Worm (Caenorhabditis elegans) whole organism, midembryonic: ENCODE results near the gene glp-1.

Experiments used
- T22C8.4 ChIP-seq: fragments of 200-800 bp; sonication (Bioruptor generic); IDR thresholded peaks from 2 replicates; pipeline ENCODE4 v1.3.6; 2022; ENCODE audit warnings: missing genetic modification characterization, missing compliant biosample characterization
- cog-1 ChIP-seq: sonication (generic microtip); optimal IDR thresholded peaks from 2 replicates; lab custom pipeline; 2016; ENCODE audit warnings: missing genetic modification characterization, missing compliant biosample characterization
- flt-1 ChIP-seq: fragments of 200-800 bp; sonication (Bioruptor generic); IDR thresholded peaks from 2 replicates; pipeline ENCODE4 v1.3.6; 2022; ENCODE audit warnings: missing genetic modification characterization, missing compliant biosample characterization
- klf-2 ChIP-seq: fragments of 200-800 bp; sonication (Bioruptor generic); conservative IDR thresholded peaks from 2 replicates; pipeline ENCODE4 v1.3.6; 2022; ENCODE audit warnings: missing genetic modification reagents, missing genetic modification characterization, missing compliant biosample characterization
- med-1 ChIP-seq: sonication (generic microtip); optimal IDR thresholded peaks from 2 replicates; lab custom pipeline; 2017; ENCODE audit warnings: missing genetic modification characterization, mild to moderate bottlenecking, missing compliant biosample characterization, antibody characterized with exemption, missing genetic modification reagents; ENCODE audit not compliant: insufficient read depth
- ref-1 ChIP-seq: fragments of 200-800 bp; sonication (Bioruptor generic); conservative IDR thresholded peaks from 2 replicates; pipeline ENCODE4 v1.3.6; 2022; ENCODE audit warnings: missing genetic modification reagents, missing genetic modification characterization, missing compliant biosample characterization
- tab-1 ChIP-seq: fragments of 200-800 bp; sonication (Bioruptor generic); IDR thresholded peaks from 2 replicates; pipeline ENCODE4 v1.3.6; 2022; ENCODE audit warnings: missing genetic modification characterization, missing compliant biosample characterization
- ztf-23 ChIP-seq: fragments of 200-800 bp; sonication (Bioruptor generic); IDR thresholded peaks from 2 replicates; pipeline ENCODE4 v1.3.6; 2022; ENCODE audit warnings: missing genetic modification reagents, missing genetic modification characterization, missing compliant biosample characterization
- ztf-29 ChIP-seq: fragments of 200-800 bp; sonication (Bioruptor generic); IDR thresholded peaks from 2 replicates; pipeline ENCODE4 v1.3.6; 2022; ENCODE audit warnings: missing genetic modification reagents, missing genetic modification characterization, missing compliant biosample characterization

glp-1 gene

DNA sequence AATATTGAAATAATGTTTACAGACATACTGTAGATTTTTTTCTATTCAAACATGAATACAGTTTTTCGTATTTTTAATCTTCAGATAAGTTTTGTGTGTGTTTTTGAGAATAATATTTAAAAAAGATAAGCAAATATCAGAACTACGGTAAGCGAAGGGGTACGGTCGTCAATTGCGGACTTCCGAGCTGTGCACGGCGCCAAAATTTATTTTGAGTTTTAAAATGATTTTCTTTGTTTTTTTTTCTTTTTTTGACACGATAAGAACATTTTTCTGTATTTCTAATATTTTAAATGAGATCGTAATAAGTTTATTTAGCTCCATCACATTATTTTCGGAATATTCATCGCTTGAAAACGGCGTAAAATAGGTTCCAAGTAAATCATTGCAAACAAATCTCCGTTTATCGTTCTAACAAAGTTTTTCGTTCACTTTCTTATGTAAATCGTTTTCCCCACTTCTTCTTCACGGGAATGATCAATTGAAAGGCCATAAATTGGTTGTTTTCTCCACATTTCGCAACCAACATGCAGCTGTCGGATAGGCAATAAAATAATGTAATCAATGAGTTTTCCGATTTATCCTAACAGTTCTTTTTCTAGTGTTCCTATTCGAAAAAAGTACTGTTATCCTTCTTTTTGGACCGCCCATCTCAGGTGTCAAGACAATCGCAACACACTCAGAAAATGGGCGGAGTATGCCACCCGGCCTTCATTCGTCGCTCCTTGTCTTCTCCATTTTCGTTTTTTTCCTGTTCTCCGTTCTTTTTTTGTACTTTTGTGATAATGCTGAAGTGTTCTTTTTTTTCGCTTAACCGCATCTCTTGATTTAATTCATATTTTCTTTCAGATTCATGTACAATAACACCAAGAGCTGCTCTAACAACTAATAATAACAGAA, at the start of gene glp-1:
Gene glp-1 (plus strand): TSS at position 850 of the 900 bp plus-strand sequence.
- no peak for TF ChIP-seq cog-1 (tag; lab: Kevin White, UChicago)
- no peak for TF ChIP-seq ztf-23
- no peak for TF ChIP-seq T22C8.4 (GFP tag; lab: Robert Waterston, UW)
- no peak for TF ChIP-seq ztf-29
- no peak for TF ChIP-seq ref-1
- no peak for TF ChIP-seq klf-2 (GFP tag; lab: Robert Waterston, UW)
- TF ChIP-seq med-1 (GFP tag; lab: Kevin White, UChicago) = no peak
- TF ChIP-seq flt-1 (GFP tag; lab: Robert Waterston, UW) = no peak
- no peak for TF ChIP-seq tab-1 (GFP tag; lab: Robert Waterston, UW)

- TF ChIP-seq ref-1 = no peak
- TF ChIP-seq flt-1 (GFP tag; lab: Robert Waterston, UW) = no peak
- no peak for TF ChIP-seq med-1 (GFP tag; lab: Kevin White, UChicago)
- no peak for TF ChIP-seq klf-2 (GFP tag; lab: Robert Waterston, UW)
- no peak for TF ChIP-seq ztf-23
- no peak for TF ChIP-seq tab-1 (GFP tag; lab: Robert Waterston, UW)
- TF ChIP-seq cog-1 (tag; lab: Kevin White, UChicago) = no peak
- TF ChIP-seq ztf-29 = no peak
- TF ChIP-seq T22C8.4 (GFP tag; lab: Robert Waterston, UW) = no peak
These were observed 48.8 kb upstream of the glp-1 start, which contains the start of gene nac-2 for ce11 chrIII:9043200-9043599. TSS of gene nac-2 (minus strand) at chrIII:9043300.

ce11 chrIII:9045838-9046237, 46.2 kb upstream of the glp-1 start, which contains the start of gene R107.2:
TSS of gene R107.2 (minus strand) at chrIII:9045938.
- TF ChIP-seq klf-2 (GFP tag; lab: Robert Waterston, UW) (no peak), tab-1 (GFP tag; lab: Robert Waterston, UW) (no peak), flt-1 (GFP tag; lab: Robert Waterston, UW) (no peak), med-1 (GFP tag; lab: Kevin White, UChicago) (no peak), cog-1 (tag; lab: Kevin White, UChicago) (no peak), ztf-29 (no peak), ztf-23 (no peak), ref-1 (no peak), T22C8.4 (GFP tag; lab: Robert Waterston, UW) (no peak)

DNA sequence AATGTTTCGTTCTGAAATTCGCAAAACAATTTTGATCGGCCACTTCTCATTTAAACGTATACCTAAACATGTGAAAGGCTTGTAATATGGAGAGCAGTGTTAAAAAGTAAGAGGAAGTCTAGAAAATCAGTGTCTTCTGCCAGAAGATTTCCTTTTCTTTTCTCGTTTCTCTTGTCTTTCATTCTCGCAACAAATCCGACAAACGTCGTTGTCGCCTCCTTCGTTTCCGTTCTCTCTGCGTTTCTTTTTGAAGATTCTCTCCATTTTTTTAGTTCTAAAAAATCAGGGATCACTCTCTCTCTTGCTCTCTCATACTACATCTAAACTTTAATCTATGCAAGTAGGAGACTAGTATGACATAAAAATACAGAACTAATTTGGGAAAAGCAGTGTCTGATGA, 44.8 kb upstream of the glp-1 start:
- no peak for TF ChIP-seq tab-1 (GFP tag; lab: Robert Waterston, UW)
- no peak for TF ChIP-seq flt-1 (GFP tag; lab: Robert Waterston, UW)

DNA sequence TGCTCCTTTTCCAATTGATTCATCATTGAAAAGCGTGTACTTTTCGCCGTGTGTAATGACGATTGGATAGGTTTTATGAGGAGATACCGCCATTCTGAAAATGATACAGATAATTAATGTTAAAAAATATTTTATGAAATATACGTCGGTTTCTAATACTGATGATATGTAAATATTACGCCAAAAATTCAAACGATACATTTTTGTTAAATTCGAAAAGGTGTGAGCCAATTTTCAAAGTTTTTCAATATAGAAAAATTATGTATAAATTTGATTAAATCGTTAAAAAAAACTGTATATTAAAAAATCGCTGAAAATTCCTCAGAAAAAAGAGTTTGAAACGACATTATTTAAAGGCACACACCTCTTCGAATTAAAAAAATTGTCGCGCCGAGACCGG, 41.4 kb upstream of the glp-1 start, which contains the start of gene ikke-1:
Gene ikke-1 (minus strand): TSS at position 101 of the 400 bp plus-strand sequence.
- TF ChIP-seq med-1 (GFP tag; lab: Kevin White, UChicago) (no peak), tab-1 (GFP tag; lab: Robert Waterston, UW) (no peak), flt-1 (GFP tag; lab: Robert Waterston, UW) (no peak), ref-1 (no peak), klf-2 (GFP tag; lab: Robert Waterston, UW) (no peak), ztf-23 (no peak), cog-1 (tag; lab: Kevin White, UChicago) (no peak), T22C8.4 (GFP tag; lab: Robert Waterston, UW) (no peak), ztf-29 (no peak)

- no peak for TF ChIP-seq med-1 (GFP tag; lab: Kevin White, UChicago)
- TF ChIP-seq cog-1 (tag; lab: Kevin White, UChicago) = no peak
- no peak for TF ChIP-seq tab-1 (GFP tag; lab: Robert Waterston, UW)
- TF ChIP-seq ref-1 = no peak
- TF ChIP-seq ztf-29 = no peak
- TF ChIP-seq flt-1 (GFP tag; lab: Robert Waterston, UW) = no peak
- no peak for TF ChIP-seq klf-2 (GFP tag; lab: Robert Waterston, UW)
- no peak for TF ChIP-seq T22C8.4 (GFP tag; lab: Robert Waterston, UW)
- no peak for TF ChIP-seq ztf-23
These were observed 40.9 kb upstream of the glp-1 start for ce11 chrIII:9051119-9051597.

DNA sequence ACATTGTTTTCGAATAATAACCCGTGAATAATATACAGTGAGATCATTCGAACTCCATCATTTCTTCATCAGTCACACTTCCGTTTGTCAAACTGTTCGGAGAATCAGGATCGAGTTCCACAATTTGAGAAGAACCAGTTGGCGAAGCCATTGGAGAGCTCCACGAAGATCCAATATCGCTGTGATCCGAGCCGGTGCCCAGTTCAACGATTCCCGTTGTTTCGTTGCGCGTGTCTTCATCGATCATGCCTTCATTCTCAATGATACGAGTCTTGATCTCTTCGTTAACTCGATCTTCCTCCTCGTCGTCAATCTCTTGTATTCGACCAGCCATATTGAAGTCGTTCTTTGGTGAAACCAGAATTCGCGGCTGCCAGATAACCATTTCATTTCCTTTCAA, 40.3 kb upstream of the glp-1 start:
- TF ChIP-seq ztf-23 (no peak), klf-2 (GFP tag; lab: Robert Waterston, UW) (no peak), flt-1 (GFP tag; lab: Robert Waterston, UW) (no peak), T22C8.4 (GFP tag; lab: Robert Waterston, UW) (no peak), cog-1 (tag; lab: Kevin White, UChicago) (no peak), med-1 (GFP tag; lab: Kevin White, UChicago) (no peak), ztf-29 (no peak), tab-1 (GFP tag; lab: Robert Waterston, UW) (no peak), ref-1 (no peak)

DNA sequence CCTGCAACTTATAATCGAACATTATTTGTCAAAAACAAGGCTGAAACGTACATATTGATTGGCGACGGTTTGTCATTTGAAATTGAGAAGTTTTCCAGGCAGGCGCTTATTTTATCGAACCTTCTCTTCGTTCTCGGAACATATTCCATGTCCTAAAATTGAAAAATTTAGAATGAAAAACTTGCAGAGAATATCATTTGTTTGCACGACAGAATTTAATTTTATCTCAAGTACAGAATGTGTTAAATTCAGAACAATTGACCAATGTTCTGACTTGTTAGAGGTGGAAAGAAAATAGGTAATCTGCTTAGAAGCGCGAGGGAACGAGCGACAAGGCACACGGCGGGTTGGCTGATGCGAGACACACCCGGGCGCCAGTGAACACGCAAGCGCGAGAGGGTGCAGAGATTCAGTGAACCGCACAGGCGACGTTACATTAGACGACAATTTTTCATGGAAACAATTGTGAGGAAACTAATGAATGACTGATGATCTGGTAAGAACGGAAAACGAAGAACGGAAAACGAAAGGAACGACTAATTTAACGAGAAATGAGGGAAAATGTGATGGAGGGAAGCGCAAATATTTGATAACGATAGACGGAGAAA, 39.6 kb upstream of the glp-1 start:
- TF ChIP-seq ref-1 = no peak
- no peak for TF ChIP-seq med-1 (GFP tag; lab: Kevin White, UChicago)
- TF ChIP-seq cog-1 (tag; lab: Kevin White, UChicago) = no peak
- no peak; the same call in 1 of the 2 replicates for TF ChIP-seq flt-1 (GFP tag; lab: Robert Waterston, UW)
- TF ChIP-seq ztf-29 = 0 out of 2 replicates have a peak, but pooled peaks have one; percentile 18
- TF ChIP-seq klf-2 (GFP tag; lab: Robert Waterston, UW) = peak; percentile 38; the same call in 1 of the 2 replicates
- TF ChIP-seq ztf-23 = no peak
- no peak for TF ChIP-seq T22C8.4 (GFP tag; lab: Robert Waterston, UW)

ce11 chrIII:9053263-9053662, 38.8 kb upstream of the glp-1 start:
- TF ChIP-seq ref-1 (no peak), cog-1 (tag; lab: Kevin White, UChicago) (no peak), flt-1 (GFP tag; lab: Robert Waterston, UW) (no peak), T22C8.4 (GFP tag; lab: Robert Waterston, UW) (no peak), tab-1 (GFP tag; lab: Robert Waterston, UW) (no peak), ztf-23 (no peak), med-1 (GFP tag; lab: Kevin White, UChicago) (no peak), klf-2 (GFP tag; lab: Robert Waterston, UW) (no peak), ztf-29 (no peak)
